Worm (Caenorhabditis elegans) whole organism, young adult: ENCODE measurements around the gene best-23.
A peak's percentile ranks its signal among the peaks of the same experiment; 100 is the strongest.

Experiments
- B0035.1 ChIP-seq: sonication (generic microtip); optimal IDR thresholded peaks from 2 replicates; lab custom pipeline; 2016; ENCODE audit warnings: missing genetic modification characterization, mild to moderate bottlenecking, missing compliant biosample characterization, missing genotype, missing genetic modification reagents
- B0336.3 ChIP-seq: fragments of 200-800 bp; sonication (Bioruptor generic); IDR thresholded peaks from 2 replicates; pipeline ENCODE4 v1.3.6; 2022; ENCODE audit warnings: missing genetic modification characterization, missing compliant biosample characterization
- C06A6.2 ChIP-seq: fragments of 200-800 bp; sonication (Bioruptor generic); conservative IDR thresholded peaks from 2 replicates; pipeline ENCODE4 v1.3.6; 2022; ENCODE audit warnings: missing genetic modification characterization, missing compliant biosample characterization
- D2030.7 ChIP-seq: fragments of 200-800 bp; sonication (Bioruptor generic); IDR thresholded peaks from 2 replicates; pipeline ENCODE4 v1.3.6; 2022; ENCODE audit warnings: missing genetic modification reagents, missing genetic modification characterization, missing compliant biosample characterization
- F39B2.1 ChIP-seq: fragments of 200-800 bp; sonication (Bioruptor generic); IDR thresholded peaks from 2 replicates; pipeline ENCODE4 v1.3.6; 2022; ENCODE audit warnings: missing genetic modification reagents, missing genetic modification characterization, missing compliant biosample characterization
- Y53G8AR.9 ChIP-seq: fragments of 200-800 bp; sonication (Bioruptor generic); conservative IDR thresholded peaks from 2 replicates; pipeline ENCODE4 v1.3.6; 2022; ENCODE audit warnings: missing genetic modification reagents, missing genetic modification characterization, missing compliant biosample characterization
- Y56A3A.18 ChIP-seq: fragments of 200-800 bp; sonication (Bioruptor generic); IDR thresholded peaks from 2 replicates; pipeline ENCODE4 v1.3.6; 2022; ENCODE audit warnings: missing genetic modification reagents, missing genetic modification characterization, missing compliant biosample characterization
- Y67H2A.10 ChIP-seq: fragments of 200-800 bp; sonication (Bioruptor generic); conservative IDR thresholded peaks from 2 replicates; pipeline ENCODE4 v1.3.6; 2022; ENCODE audit warnings: missing genetic modification reagents, missing genetic modification characterization, missing compliant biosample characterization
- ZK185.1 ChIP-seq: sonication (generic microtip); optimal IDR thresholded peaks from 2 replicates; lab custom pipeline; 2016; ENCODE audit warnings: mild to moderate bottlenecking, missing genetic modification characterization, missing compliant biosample characterization; ENCODE audit not compliant: poor library complexity, severe bottlenecking
- ama-1 ChIP-seq, 3 experiments: fragments of 150-350 bp in 1 of 3; sonication (generic microtip) in 2 of 3; optimal IDR thresholded peaks; 2 replicates each; lab custom pipeline; 2014 to 2018; ENCODE audit warnings: missing biosample characterization in 2 of 3, missing genetic modification characterization in 2 of 3, missing genetic modification reagents in 2 of 3
- aptf-3 ChIP-seq: fragments of 200-800 bp; sonication (Bioruptor generic); IDR thresholded peaks from 2 replicates; pipeline ENCODE4 v1.3.6; 2022; ENCODE audit warnings: missing genetic modification characterization, missing compliant biosample characterization
- attf-3 ChIP-seq: fragments of 200-800 bp; sonication (Bioruptor generic); conservative IDR thresholded peaks from 2 replicates; pipeline ENCODE4 v1.3.6; 2022; ENCODE audit warnings: missing genetic modification reagents, missing genetic modification characterization, missing compliant biosample characterization
- attf-5 ChIP-seq: fragments of 200-800 bp; sonication (Bioruptor generic); optimal IDR thresholded peaks from 2 replicates; lab custom pipeline; 2018; ENCODE audit warnings: mild to moderate bottlenecking, missing genetic modification characterization, missing compliant biosample characterization
- cebp-1 ChIP-seq, 2 experiments: fragments of 200-800 bp in 1 of 2; sonication (Bioruptor generic) in 1 of 2; sonication (generic microtip) in 1 of 2; IDR thresholded peaks in 1 of 2; optimal IDR thresholded peaks in 1 of 2; 2 replicates each; pipeline versions ENCODE4 v1.3.6 to Lab custom; 2017 to 2022; ENCODE audit warnings: missing compliant biosample characterization in 2 of 2, missing genetic modification characterization in 2 of 2, mild to moderate bottlenecking in 1 of 2, missing genetic modification reagents in 1 of 2, moderate library complexity in 1 of 2
- ceh-100 ChIP-seq: fragments of 200-800 bp; sonication (Bioruptor generic); IDR thresholded peaks from 2 replicates; pipeline ENCODE4 v1.3.6; 2022; ENCODE audit warnings: missing genetic modification reagents, missing genetic modification characterization, missing compliant biosample characterization
- ceh-79 ChIP-seq: sonication (generic microtip); optimal IDR thresholded peaks from 2 replicates; lab custom pipeline; 2017; ENCODE audit warnings: mild to moderate bottlenecking, missing genetic modification characterization, missing compliant biosample characterization
- dox-1 ChIP-seq: fragments of 200-800 bp; sonication (Bioruptor generic); IDR thresholded peaks from 2 replicates; pipeline ENCODE4 v1.3.6; 2022; ENCODE audit warnings: missing genetic modification reagents, missing genetic modification characterization, missing compliant biosample characterization
- efl-1 ChIP-seq: fragments of 150-350 bp; optimal IDR thresholded peaks from 2 replicates; lab custom pipeline; 2014; ENCODE audit warnings: missing biosample characterization, missing genetic modification reagents, missing genetic modification characterization
- ekl-4 ChIP-seq: fragments of 200-800 bp; sonication (Bioruptor generic); IDR thresholded peaks from 2 replicates; pipeline ENCODE4 v1.3.6; 2022; ENCODE audit warnings: missing genetic modification reagents, missing genetic modification characterization, missing compliant biosample characterization
- hmg-1.2 ChIP-seq: fragments of 200-800 bp; sonication (Bioruptor generic); IDR thresholded peaks from 2 replicates; pipeline ENCODE4 v1.3.6; 2022; ENCODE audit warnings: missing genetic modification reagents, missing genetic modification characterization, missing compliant biosample characterization
- hrde-1 ChIP-seq: sonication (generic microtip); optimal IDR thresholded peaks from 2 replicates; lab custom pipeline; 2016; ENCODE audit warnings: missing genetic modification characterization, mild to moderate bottlenecking, missing compliant biosample characterization, moderate library complexity, missing genotype, missing genetic modification reagents, borderline replicate concordance
- lag-1 ChIP-seq: fragments of 200-800 bp; sonication (Bioruptor generic); IDR thresholded peaks from 2 replicates; pipeline ENCODE4 v1.3.6; 2022; ENCODE audit warnings: missing genetic modification reagents, missing genetic modification characterization, missing compliant biosample characterization
- lin-26 ChIP-seq: fragments of 200-800 bp; sonication (Bioruptor generic); IDR thresholded peaks from 2 replicates; pipeline ENCODE4 v1.3.6; 2022; ENCODE audit warnings: missing genetic modification reagents, missing genetic modification characterization, missing compliant biosample characterization
- lsl-1 ChIP-seq: fragments of 200-800 bp; sonication (Bioruptor generic); optimal IDR thresholded peaks from 2 replicates; lab custom pipeline; 2018; ENCODE audit warnings: mild to moderate bottlenecking, missing genetic modification characterization, moderate library complexity, missing compliant biosample characterization
- lsy-27 ChIP-seq: sonication (generic microtip); optimal IDR thresholded peaks from 2 replicates; lab custom pipeline; 2017; ENCODE audit warnings: missing genetic modification characterization, mild to moderate bottlenecking, missing compliant biosample characterization, antibody characterized with exemption, missing genotype, borderline replicate concordance; ENCODE audit not compliant: insufficient read depth
- nfya-2 ChIP-seq: fragments of 200-800 bp; sonication (Bioruptor generic); IDR thresholded peaks from 2 replicates; pipeline ENCODE4 v1.3.6; 2022; ENCODE audit warnings: missing genetic modification reagents, missing genetic modification characterization, missing compliant biosample characterization
- nhr-120 ChIP-seq: fragments of 200-800 bp; sonication (Bioruptor generic); IDR thresholded peaks from 2 replicates; pipeline ENCODE4 v1.3.6; 2022; ENCODE audit warnings: missing genetic modification characterization, missing compliant biosample characterization
- pbrm-1 ChIP-seq: fragments of 200-800 bp; sonication (Bioruptor generic); IDR thresholded peaks from 2 replicates; pipeline ENCODE4 v1.3.6; 2022; ENCODE audit warnings: missing genetic modification reagents, missing genetic modification characterization, missing compliant biosample characterization
- repo-1 ChIP-seq: sonication (generic microtip); optimal IDR thresholded peaks from 2 replicates; lab custom pipeline; 2017; ENCODE audit warnings: mild to moderate bottlenecking, missing genetic modification characterization, missing compliant biosample characterization
- rpc-1 ChIP-seq, 2 experiments: fragments of 150-350 bp in 1 of 2; sonication (generic microtip) in 1 of 2; optimal IDR thresholded peaks; 2 replicates each; lab custom pipeline; 2014 to 2018; ENCODE audit warnings: missing biosample characterization in 1 of 2, missing genetic modification characterization in 1 of 2, missing genetic modification reagents in 1 of 2, missing genotype in 1 of 2
- sea-2 ChIP-seq: fragments of 200-800 bp; sonication (Bioruptor generic); IDR thresholded peaks from 2 replicates; pipeline ENCODE4 v1.3.6; 2022; ENCODE audit warnings: missing genetic modification characterization, missing compliant biosample characterization
- snpc-4 ChIP-seq, 5 experiments: fragments of 150-350 bp in 1 of 5; sonication (generic microtip) in 4 of 5; optimal IDR thresholded peaks; 2 replicates each; lab custom pipeline; 2014 to 2018; ENCODE audit warnings: missing genetic modification characterization in 5 of 5, missing biosample characterization in 3 of 5, antibody characterized with exemption in 2 of 5, mild to moderate bottlenecking in 2 of 5, missing compliant biosample characterization in 2 of 5, missing genotype in 2 of 5, moderate library complexity in 2 of 5, missing genetic modification reagents in 1 of 5
- sptf-2 ChIP-seq: fragments of 200-800 bp; sonication (Bioruptor generic); optimal IDR thresholded peaks from 2 replicates; lab custom pipeline; 2018; ENCODE audit warnings: mild to moderate bottlenecking, missing genetic modification characterization, missing compliant biosample characterization
- tbp1 ChIP-seq: fragments of 200-800 bp; sonication (Bioruptor generic); optimal IDR thresholded peaks from 2 replicates; lab custom pipeline; 2018; ENCODE audit warnings: mild to moderate bottlenecking, missing genetic modification characterization, missing compliant biosample characterization
- tbx-9 ChIP-seq: sonication (generic microtip); optimal IDR thresholded peaks from 2 replicates; lab custom pipeline; 2016; ENCODE audit warnings: borderline replicate concordance, missing genetic modification characterization, inconsistent platforms, missing compliant biosample characterization
- xnd-1 ChIP-seq: sonication (generic microtip); optimal IDR thresholded peaks from 2 replicates; lab custom pipeline; 2016; ENCODE audit warnings: missing genotype, missing genetic modification reagents, missing genetic modification characterization, missing compliant biosample characterization
- ztf-18 ChIP-seq: sonication (generic microtip); optimal IDR thresholded peaks from 2 replicates; lab custom pipeline; 2016; ENCODE audit warnings: missing genotype, mild to moderate bottlenecking, missing genetic modification characterization, missing compliant biosample characterization
- ztf-22 ChIP-seq: fragments of 200-800 bp; sonication (Bioruptor generic); optimal IDR thresholded peaks from 2 replicates; lab custom pipeline; 2018; ENCODE audit warnings: mild to moderate bottlenecking, missing genetic modification characterization, moderate library complexity, missing compliant biosample characterization

The best-23 gene

DNA sequence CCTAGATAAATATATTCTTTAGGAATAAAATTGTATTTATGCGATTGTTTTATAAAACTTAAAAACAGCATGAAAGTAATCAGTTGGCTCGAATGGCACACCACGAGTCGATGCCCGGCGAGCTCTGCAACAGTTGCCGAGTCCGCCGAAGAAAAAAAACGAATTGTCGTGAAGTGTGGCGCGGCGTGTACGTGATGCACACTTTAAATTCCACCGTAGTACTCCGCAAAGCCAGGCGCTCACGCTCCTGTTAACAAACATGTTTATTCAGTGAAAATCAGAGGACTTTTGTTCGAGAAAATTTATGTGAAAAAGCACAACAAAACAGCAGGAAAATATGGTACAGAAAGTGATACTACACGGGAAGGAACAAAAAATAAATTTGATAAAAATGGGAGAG lies 36.8 kb downstream of the best-23 start (continued):
- TF ChIP-seq B0035.1 (tag; lab: Kevin White, UChicago): no peak
- no peak for TF ChIP-seq repo-1 (tag; lab: Kevin White, UChicago)
- TF ChIP-seq Y56A3A.18 (GFP tag; lab: Robert Waterston, UW): 0 out of 2 replicates have a peak, but pooled peaks have one; percentile 37
- peak; percentile 54; the same call in 1 of the 2 replicates for TF ChIP-seq ekl-4 (GFP tag; lab: Robert Waterston, UW)
- TF ChIP-seq snpc-4 (GFP tag; optimal IDR thresholded peaks at IDR 0.05; lab: Kevin White, UChicago): no peak
- peak in 1 of 4 experiments; percentile 39 for TF ChIP-seq snpc-4 (tag; optimal IDR thresholded peaks at IDR 0.05; lab: Kevin White, UChicago)
- TF ChIP-seq aptf-3 (GFP tag; lab: Robert Waterston, UW): no peak
- TF ChIP-seq C06A6.2 (GFP tag; lab: Robert Waterston, UW): no peak
- peak; percentile 33; the same call in 1 of the 2 replicates for TF ChIP-seq D2030.7 (GFP tag; lab: Robert Waterston, UW)
- 0 out of 2 replicates have a peak, but pooled peaks have one; percentile 37 for TF ChIP-seq B0336.3 (GFP tag; lab: Robert Waterston, UW)
- no peak for TF ChIP-seq lsy-27
- no peak for TF ChIP-seq rpc-1 (optimal IDR thresholded peaks at IDR 0.05; lab: Kevin White, UChicago)
- TF ChIP-seq rpc-1 (tag; optimal IDR thresholded peaks at IDR 0.05; lab: Kevin White, UChicago): no peak
- TF ChIP-seq ama-1 (optimal IDR thresholded peaks at IDR 0.05; lab: Kevin White, UChicago): no peak
- TF ChIP-seq ama-1 (GFP tag; optimal IDR thresholded peaks at IDR 0.05; lab: Kevin White, UChicago): no peak
- no peak for TF ChIP-seq ceh-79 (tag; lab: Kevin White, UChicago)
- peak; percentile 33 for TF ChIP-seq xnd-1 (tag; lab: Kevin White, UChicago)
- 0 out of 2 replicates have a peak, but pooled peaks have one; percentile 7 for TF ChIP-seq dox-1 (GFP tag; lab: Robert Waterston, UW)
- peak; percentile 65 for TF ChIP-seq attf-5
- TF ChIP-seq sptf-2 (GFP tag; lab: Kevin White, UChicago): no peak
- TF ChIP-seq lsl-1: peak; percentile 80
- TF ChIP-seq sea-2 (GFP tag; lab: Robert Waterston, UW): no peak
- no peak for TF ChIP-seq lag-1 (GFP tag; lab: Robert Waterston, UW)
- TF ChIP-seq lin-26: peak; percentile 28; the same call in 1 of the 2 replicates
- TF ChIP-seq hrde-1 (tag; lab: Kevin White, UChicago): peak; percentile 12
- no peak for TF ChIP-seq cebp-1 (GFP tag; IDR thresholded peaks at IDR 0.05; lab: Robert Waterston, UW)
- TF ChIP-seq cebp-1 (tag; optimal IDR thresholded peaks at IDR 0.05; lab: Kevin White, UChicago): peak; percentile 56
- TF ChIP-seq pbrm-1 (GFP tag; lab: Robert Waterston, UW): peak; percentile 63; the same call in 1 of the 2 replicates
- no peak for TF ChIP-seq nfya-2 (GFP tag; lab: Robert Waterston, UW)
- TF ChIP-seq attf-3 (GFP tag; lab: Robert Waterston, UW): peak; percentile 73
- TF ChIP-seq tbp1 (GFP tag; lab: Kevin White, UChicago): peak; percentile 20
- peak; percentile 1 for TF ChIP-seq ztf-18 (tag; lab: Kevin White, UChicago)

DNA sequence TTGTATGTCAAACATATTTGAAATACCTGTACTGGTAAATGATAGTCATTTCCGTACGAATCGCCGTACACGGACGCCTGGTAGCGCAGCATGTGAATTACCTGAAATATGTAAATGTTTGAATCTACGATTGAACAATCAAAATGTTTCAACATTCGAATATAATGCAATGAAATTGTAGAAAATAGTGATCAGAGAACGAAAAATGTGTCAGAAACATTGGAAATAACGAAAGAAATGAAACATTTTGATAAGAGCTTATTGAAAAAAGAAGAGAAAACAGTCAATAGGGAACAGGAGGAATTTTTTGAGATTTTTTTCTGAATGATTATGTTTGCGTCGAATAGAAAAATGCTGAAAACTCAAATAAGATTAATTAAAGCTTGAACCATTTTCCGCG lies 37.3 kb downstream of the best-23 start, which contains the start of gene ztf-17:
Gene ztf-17 (minus strand): TSS at position 101 of the 400 bp plus-strand sequence.
- TF ChIP-seq ztf-22 (GFP tag; lab: Kevin White, UChicago) (no peak), lag-1 (GFP tag; lab: Robert Waterston, UW) (no peak), nhr-120 (GFP tag; lab: Robert Waterston, UW) (no peak), Y53G8AR.9 (GFP tag; lab: Robert Waterston, UW) (no peak), tbx-9 (tag; lab: Kevin White, UChicago) (no peak), Y67H2A.10 (GFP tag; lab: Robert Waterston, UW) (no peak), ZK185.1 (no peak), ceh-100 (GFP tag; lab: Robert Waterston, UW) (no peak), repo-1 (tag; lab: Kevin White, UChicago) (no peak), F39B2.1 (GFP tag; lab: Robert Waterston, UW) (no peak), hmg-1.2 (GFP tag; lab: Robert Waterston, UW) (no peak), efl-1 (GFP tag; lab: Kevin White, UChicago) (no peak)
- TF ChIP-seq, all 124 proteins: peak for 0
